Worm (Caenorhabditis elegans) whole organism, late embryonic: Measurements from ENCODE around the gene Y73F8A.14.

ENCODE experiments used
- C08G9.2 ChIP-seq: sonication (generic microtip); optimal IDR thresholded peaks from 2 replicates; lab custom pipeline; 2016; ENCODE audit warnings: mild to moderate bottlenecking, missing genetic modification characterization, moderate library complexity, missing compliant biosample characterization
- ceh-18 ChIP-seq: sonication (generic microtip); optimal IDR thresholded peaks from 2 replicates; lab custom pipeline; 2016; ENCODE audit warnings: missing genetic modification characterization, missing compliant biosample characterization
- ceh-2 ChIP-seq: sonication (generic microtip); optimal IDR thresholded peaks from 2 replicates; lab custom pipeline; 2016; ENCODE audit warnings: missing genotype, missing genetic modification characterization, missing compliant biosample characterization
- ceh-24 ChIP-seq: sonication (generic microtip); optimal IDR thresholded peaks from 2 replicates; lab custom pipeline; 2016; ENCODE audit warnings: mild to moderate bottlenecking, missing genetic modification characterization, missing compliant biosample characterization
- ceh-31 ChIP-seq: sonication (generic microtip); optimal IDR thresholded peaks from 2 replicates; lab custom pipeline; 2016; ENCODE audit warnings: missing genetic modification characterization, missing compliant biosample characterization
- ceh-45 ChIP-seq: fragments of 200-800 bp; sonication (Bioruptor generic); IDR thresholded peaks from 2 replicates; pipeline ENCODE4 v1.3.6; 2022; ENCODE audit warnings: missing genetic modification reagents, missing genetic modification characterization, missing compliant biosample characterization
- fkh-10 ChIP-seq: fragments of 150-350 bp; optimal IDR thresholded peaks from 2 replicates; lab custom pipeline; 2014; ENCODE audit warnings: missing biosample characterization, missing genetic modification reagents, missing genetic modification characterization
- gmeb-2 ChIP-seq: sonication (generic microtip); optimal IDR thresholded peaks from 2 replicates; lab custom pipeline; 2016; ENCODE audit warnings: missing genetic modification characterization, inconsistent platforms, missing compliant biosample characterization
- hlh-30 ChIP-seq: sonication (generic microtip); optimal IDR thresholded peaks from 2 replicates; lab custom pipeline; 2017; ENCODE audit warnings: antibody characterized with exemption, missing genetic modification characterization, missing compliant biosample characterization; ENCODE audit not compliant: insufficient read depth
- lin-11 ChIP-seq: fragments of 200-800 bp; sonication (Bioruptor generic); optimal IDR thresholded peaks from 2 replicates; lab custom pipeline; 2018; ENCODE audit warnings: mild to moderate bottlenecking, missing genetic modification characterization, missing compliant biosample characterization
- nhr-11 ChIP-seq: fragments of 150-350 bp; optimal IDR thresholded peaks from 2 replicates; lab custom pipeline; 2014; ENCODE audit warnings: missing biosample characterization, missing genetic modification characterization
- pha-4 ChIP-seq: fragments of 150-350 bp; optimal IDR thresholded peaks from 2 replicates; lab custom pipeline; 2018; ENCODE audit warnings: missing biosample characterization, missing genetic modification reagents, missing genetic modification characterization
- pros-1 ChIP-seq: fragments of 150-350 bp; optimal IDR thresholded peaks from 2 replicates; lab custom pipeline; 2014; ENCODE audit warnings: missing biosample characterization, missing genetic modification reagents, missing genetic modification characterization
- rnt-1 ChIP-seq: sonication (generic microtip); optimal IDR thresholded peaks from 2 replicates; lab custom pipeline; 2016; ENCODE audit warnings: missing genetic modification characterization, missing compliant biosample characterization
- unc-42 ChIP-seq: sonication (generic microtip); optimal IDR thresholded peaks from 2 replicates; lab custom pipeline; 2016; ENCODE audit warnings: missing genotype, missing genetic modification characterization, missing compliant biosample characterization

Y73F8A.14 gene

ce11 chrIV:15275363-15275854, 43.5 kb downstream of the Y73F8A.14 start, which contains the start of gene ccg-1:
Gene ccg-1, minus strand, starts transcription at chrIV:15275804.
- TF ChIP-seq ceh-45 (GFP tag; lab: Robert Waterston, UW) (no peak), pha-4 (no peak), ceh-2 (no peak), ceh-18 (no peak), C08G9.2 (tag; lab: Kevin White, UChicago) (no peak), fkh-10 (GFP tag; lab: Kevin White, UChicago) (no peak), ceh-24 (no peak)

- TF ChIP-seq ceh-18 (peak; percentile 54), nhr-11 (tag; lab: Kevin White, UChicago) (no peak), pros-1 (tag; lab: Kevin White, UChicago) (no peak), lin-11 (tag; lab: Kevin White, UChicago) (no peak), hlh-30 (no peak), unc-42 (no peak), gmeb-2 (tag; lab: Kevin White, UChicago) (no peak), rnt-1 (tag; lab: Kevin White, UChicago) (no peak), ceh-31 (tag; lab: Kevin White, UChicago) (no peak)
These were observed 44.8 kb downstream of the Y73F8A.14 start for ce11 chrIV:15274063-15274462.
